Worm (Caenorhabditis elegans) whole organism, young adult: ENCODE measurements around the gene ZK287.7.

Experiments
- B0019.2 ChIP-seq: fragments of 200-800 bp; sonication (Bioruptor generic); conservative IDR thresholded peaks from 2 replicates; pipeline ENCODE4 v1.3.6; 2022; ENCODE audit warnings: missing genetic modification reagents, missing genetic modification characterization, missing compliant biosample characterization
- C06A6.2 ChIP-seq: fragments of 200-800 bp; sonication (Bioruptor generic); conservative IDR thresholded peaks from 2 replicates; pipeline ENCODE4 v1.3.6; 2022; ENCODE audit warnings: missing genetic modification characterization, missing compliant biosample characterization
- F22D6.2 ChIP-seq: sonication (generic microtip); optimal IDR thresholded peaks from 2 replicates; lab custom pipeline; 2016; ENCODE audit warnings: mild to moderate bottlenecking, missing genetic modification characterization, missing compliant biosample characterization
- F33H1.4 ChIP-seq: fragments of 200-800 bp; sonication (Bioruptor generic); IDR thresholded peaks from 2 replicates; pipeline ENCODE4 v1.3.6; 2022; ENCODE audit warnings: missing genetic modification reagents, missing genetic modification characterization, missing compliant biosample characterization
- F37B4.10 ChIP-seq: fragments of 200-800 bp; sonication (Bioruptor generic); IDR thresholded peaks from 2 replicates; pipeline ENCODE4 v1.3.6; 2022; ENCODE audit warnings: missing genetic modification characterization, missing compliant biosample characterization
- F55B11.4 ChIP-seq: sonication (generic microtip); optimal IDR thresholded peaks from 2 replicates; lab custom pipeline; 2016; ENCODE audit warnings: missing compliant biosample characterization, missing genetic modification characterization, borderline replicate concordance; ENCODE audit not compliant: insufficient read depth
- F57C9.4 ChIP-seq: sonication (generic microtip); optimal IDR thresholded peaks from 2 replicates; lab custom pipeline; 2017; ENCODE audit warnings: mild to moderate bottlenecking, missing genetic modification characterization, missing compliant biosample characterization
- T07F8.4 ChIP-seq: sonication (generic microtip); optimal IDR thresholded peaks from 2 replicates; lab custom pipeline; 2016; ENCODE audit warnings: mild to moderate bottlenecking, missing genetic modification characterization, moderate library complexity, missing compliant biosample characterization
- T26A5.8 ChIP-seq: sonication (generic microtip); optimal IDR thresholded peaks from 2 replicates; lab custom pipeline; 2016; ENCODE audit warnings: missing genetic modification characterization, missing compliant biosample characterization
- Y53F4B.3 ChIP-seq: fragments of 200-800 bp; sonication (Bioruptor generic); IDR thresholded peaks from 2 replicates; pipeline ENCODE4 v1.3.6; 2022; ENCODE audit warnings: missing genetic modification reagents, missing genetic modification characterization, missing compliant biosample characterization
- Y53G8AR.9 ChIP-seq: fragments of 200-800 bp; sonication (Bioruptor generic); conservative IDR thresholded peaks from 2 replicates; pipeline ENCODE4 v1.3.6; 2022; ENCODE audit warnings: missing genetic modification reagents, missing genetic modification characterization, missing compliant biosample characterization
- Y67H2A.10 ChIP-seq: fragments of 200-800 bp; sonication (Bioruptor generic); conservative IDR thresholded peaks from 2 replicates; pipeline ENCODE4 v1.3.6; 2022; ENCODE audit warnings: missing genetic modification reagents, missing genetic modification characterization, missing compliant biosample characterization
- Y79H2A.3 ChIP-seq: fragments of 200-800 bp; sonication (Bioruptor generic); conservative IDR thresholded peaks from 2 replicates; pipeline ENCODE4 v1.3.6; 2022; ENCODE audit warnings: missing genetic modification reagents, missing genetic modification characterization, missing compliant biosample characterization
- akir-1 ChIP-seq: fragments of 200-800 bp; sonication (Bioruptor generic); optimal IDR thresholded peaks from 2 replicates; lab custom pipeline; 2018; ENCODE audit warnings: mild to moderate bottlenecking, missing genetic modification characterization, moderate library complexity, missing compliant biosample characterization
- aptf-2 ChIP-seq: fragments of 200-800 bp; sonication (Bioruptor generic); conservative IDR thresholded peaks from 2 replicates; pipeline ENCODE4 v1.3.6; 2022; ENCODE audit warnings: missing genetic modification reagents, missing genetic modification characterization, missing compliant biosample characterization
- aptf-3 ChIP-seq: fragments of 200-800 bp; sonication (Bioruptor generic); IDR thresholded peaks from 2 replicates; pipeline ENCODE4 v1.3.6; 2022; ENCODE audit warnings: missing genetic modification characterization, missing compliant biosample characterization
- athp-1 ChIP-seq: sonication (generic microtip); optimal IDR thresholded peaks from 2 replicates; lab custom pipeline; 2017; ENCODE audit warnings: mild to moderate bottlenecking, missing genetic modification characterization, missing compliant biosample characterization
- attf-5 ChIP-seq: fragments of 200-800 bp; sonication (Bioruptor generic); optimal IDR thresholded peaks from 2 replicates; lab custom pipeline; 2018; ENCODE audit warnings: mild to moderate bottlenecking, missing genetic modification characterization, missing compliant biosample characterization
- ceh-40 ChIP-seq: fragments of 200-800 bp; sonication (Bioruptor generic); IDR thresholded peaks from 2 replicates; pipeline ENCODE4 v1.3.6; 2022; ENCODE audit warnings: missing genetic modification characterization, missing compliant biosample characterization
- chd-7 ChIP-seq: sonication (generic microtip); optimal IDR thresholded peaks from 2 replicates; lab custom pipeline; 2016; ENCODE audit warnings: mild to moderate bottlenecking, missing genetic modification characterization, moderate library complexity, missing compliant biosample characterization
- die-1 ChIP-seq: sonication (generic microtip); optimal IDR thresholded peaks from 2 replicates; lab custom pipeline; 2016; ENCODE audit warnings: missing genotype, mild to moderate bottlenecking, missing genetic modification characterization, missing compliant biosample characterization
- dox-1 ChIP-seq: fragments of 200-800 bp; sonication (Bioruptor generic); IDR thresholded peaks from 2 replicates; pipeline ENCODE4 v1.3.6; 2022; ENCODE audit warnings: missing genetic modification reagents, missing genetic modification characterization, missing compliant biosample characterization
- egrh-3 ChIP-seq: fragments of 200-800 bp; sonication (Bioruptor generic); IDR thresholded peaks from 2 replicates; pipeline ENCODE4 v1.3.6; 2022; ENCODE audit warnings: missing genetic modification reagents, missing genetic modification characterization, missing compliant biosample characterization
- ets-4 ChIP-seq: fragments of 200-800 bp; sonication (Bioruptor generic); optimal IDR thresholded peaks from 2 replicates; lab custom pipeline; 2018; ENCODE audit warnings: mild to moderate bottlenecking, missing genetic modification characterization, missing compliant biosample characterization
- him-1 ChIP-seq: sonication (generic microtip); optimal IDR thresholded peaks from 2 replicates; lab custom pipeline; 2016; ENCODE audit warnings: missing genotype, missing genetic modification reagents, missing genetic modification characterization, missing compliant biosample characterization
- hmg-1.2 ChIP-seq: fragments of 200-800 bp; sonication (Bioruptor generic); IDR thresholded peaks from 2 replicates; pipeline ENCODE4 v1.3.6; 2022; ENCODE audit warnings: missing genetic modification reagents, missing genetic modification characterization, missing compliant biosample characterization
- hsf-1 ChIP-seq: fragments of 200-800 bp; sonication (Bioruptor generic); IDR thresholded peaks from 2 replicates; pipeline ENCODE4 v1.3.6; 2022; ENCODE audit warnings: missing genetic modification reagents, missing genetic modification characterization, missing compliant biosample characterization
- let-607 ChIP-seq, 2 experiments: fragments of 200-800 bp in 1 of 2; sonication (Bioruptor generic) in 1 of 2; sonication (generic microtip) in 1 of 2; optimal IDR thresholded peaks; 2 replicates each; lab custom pipeline; 2016 to 2018; ENCODE audit warnings: mild to moderate bottlenecking in 2 of 2, missing compliant biosample characterization in 2 of 2, missing genetic modification characterization in 2 of 2, moderate library complexity in 2 of 2, missing genotype in 1 of 2
- lin-26 ChIP-seq: fragments of 200-800 bp; sonication (Bioruptor generic); IDR thresholded peaks from 2 replicates; pipeline ENCODE4 v1.3.6; 2022; ENCODE audit warnings: missing genetic modification reagents, missing genetic modification characterization, missing compliant biosample characterization
- lin-40 ChIP-seq: sonication (generic microtip); optimal IDR thresholded peaks from 2 replicates; lab custom pipeline; 2016; ENCODE audit warnings: missing genetic modification characterization, mild to moderate bottlenecking, missing compliant biosample characterization, missing genotype, missing genetic modification reagents
- lin-54 ChIP-seq: fragments of 200-800 bp; sonication (Bioruptor generic); optimal IDR thresholded peaks from 2 replicates; lab custom pipeline; 2018; ENCODE audit warnings: mild to moderate bottlenecking, missing genetic modification characterization, missing compliant biosample characterization
- lsy-27 ChIP-seq: sonication (generic microtip); optimal IDR thresholded peaks from 2 replicates; lab custom pipeline; 2017; ENCODE audit warnings: missing genetic modification characterization, mild to moderate bottlenecking, missing compliant biosample characterization, antibody characterized with exemption, missing genotype, borderline replicate concordance; ENCODE audit not compliant: insufficient read depth
- madf-10 ChIP-seq: sonication (generic microtip); optimal IDR thresholded peaks from 2 replicates; lab custom pipeline; 2016; ENCODE audit warnings: mild to moderate bottlenecking, missing genetic modification characterization, missing compliant biosample characterization
- madf-8 ChIP-seq: fragments of 200-800 bp; sonication (Bioruptor generic); conservative IDR thresholded peaks from 2 replicates; pipeline ENCODE4 v1.3.6; 2022; ENCODE audit warnings: missing genetic modification reagents, missing genetic modification characterization, missing compliant biosample characterization
- nhr-27 ChIP-seq: fragments of 200-800 bp; sonication (Bioruptor generic); optimal IDR thresholded peaks from 2 replicates; lab custom pipeline; 2018; ENCODE audit warnings: mild to moderate bottlenecking, missing genetic modification characterization, moderate library complexity, missing compliant biosample characterization
- nhr-80 ChIP-seq: sonication (generic microtip); optimal IDR thresholded peaks from 2 replicates; lab custom pipeline; 2016; ENCODE audit warnings: missing genetic modification characterization, missing compliant biosample characterization
- pbrm-1 ChIP-seq: fragments of 200-800 bp; sonication (Bioruptor generic); IDR thresholded peaks from 2 replicates; pipeline ENCODE4 v1.3.6; 2022; ENCODE audit warnings: missing genetic modification reagents, missing genetic modification characterization, missing compliant biosample characterization
- rcor-1 ChIP-seq: fragments of 200-800 bp; sonication (Bioruptor generic); IDR thresholded peaks from 2 replicates; pipeline ENCODE4 v1.3.6; 2022; ENCODE audit warnings: missing genetic modification reagents, missing genetic modification characterization, missing compliant biosample characterization
- rpc-1 ChIP-seq, 2 experiments: fragments of 150-350 bp in 1 of 2; sonication (generic microtip) in 1 of 2; optimal IDR thresholded peaks; 2 replicates each; lab custom pipeline; 2014 to 2018; ENCODE audit warnings: missing biosample characterization in 1 of 2, missing genetic modification characterization in 1 of 2, missing genetic modification reagents in 1 of 2, missing genotype in 1 of 2
- sdz-38 ChIP-seq: sonication (generic microtip); optimal IDR thresholded peaks from 2 replicates; lab custom pipeline; 2016; ENCODE audit warnings: missing genotype, missing genetic modification characterization, missing compliant biosample characterization
- snpc-4 ChIP-seq, 5 experiments: fragments of 150-350 bp in 1 of 5; sonication (generic microtip) in 4 of 5; optimal IDR thresholded peaks; 2 replicates each; lab custom pipeline; 2014 to 2018; ENCODE audit warnings: missing genetic modification characterization in 5 of 5, missing biosample characterization in 3 of 5, antibody characterized with exemption in 2 of 5, mild to moderate bottlenecking in 2 of 5, missing compliant biosample characterization in 2 of 5, missing genotype in 2 of 5, moderate library complexity in 2 of 5, missing genetic modification reagents in 1 of 5
- tbp1 ChIP-seq: fragments of 200-800 bp; sonication (Bioruptor generic); optimal IDR thresholded peaks from 2 replicates; lab custom pipeline; 2018; ENCODE audit warnings: mild to moderate bottlenecking, missing genetic modification characterization, missing compliant biosample characterization
- xnd-1 ChIP-seq: sonication (generic microtip); optimal IDR thresholded peaks from 2 replicates; lab custom pipeline; 2016; ENCODE audit warnings: missing genotype, missing genetic modification reagents, missing genetic modification characterization, missing compliant biosample characterization
- zfh-2 ChIP-seq: fragments of 200-800 bp; sonication (Bioruptor generic); conservative IDR thresholded peaks from 2 replicates; pipeline ENCODE4 v1.3.6; 2022; ENCODE audit warnings: missing genetic modification reagents, missing genetic modification characterization, missing compliant biosample characterization
- ztf-28 ChIP-seq: fragments of 200-800 bp; sonication (Bioruptor generic); IDR thresholded peaks from 2 replicates; pipeline ENCODE4 v1.3.6; 2022; ENCODE audit warnings: missing genetic modification reagents, missing genetic modification characterization, missing compliant biosample characterization

ZK287.7 gene

ce11 chrV:9730743-9731706, 38.2 kb downstream of the ZK287.7 start:
- TF ChIP-seq him-1 (tag; lab: Kevin White, UChicago) (no peak), attf-5 (GFP tag; lab: Kevin White, UChicago) (peak; percentile 98), Y79H2A.3 (GFP tag; lab: Robert Waterston, UW) (no peak), ets-4 (peak; percentile 60), T07F8.4 (peak; percentile 39), snpc-4 (GFP tag; optimal IDR thresholded peaks at IDR 0.05; lab: Kevin White, UChicago) (peak; percentile 55), snpc-4 (tag; optimal IDR thresholded peaks at IDR 0.05; lab: Kevin White, UChicago) (peak; percentile 42 to 79 (median 78)), F33H1.4 (no peak), pbrm-1 (GFP tag; lab: Robert Waterston, UW) (peak; percentile 58), lin-54 (GFP tag; lab: Kevin White, UChicago) (peak; percentile 62), lin-26 (GFP tag; lab: Robert Waterston, UW) (peak; percentile 71; the same call in 1 of the 2 replicates), T26A5.8 (no peak), F55B11.4 (tag; lab: Kevin White, UChicago) (no peak), sdz-38 (tag; lab: Kevin White, UChicago) (no peak), die-1 (tag; lab: Kevin White, UChicago) (peak; percentile 36), Y67H2A.10 (GFP tag; lab: Robert Waterston, UW) (peak; percentile 55), B0019.2 (GFP tag; lab: Robert Waterston, UW) (peak; percentile 32; the same call in 1 of the 2 replicates), rpc-1 (optimal IDR thresholded peaks at IDR 0.05; lab: Kevin White, UChicago) (no peak), rpc-1 (tag; optimal IDR thresholded peaks at IDR 0.05; lab: Kevin White, UChicago) (no peak), egrh-3 (GFP tag; lab: Robert Waterston, UW) (peak; percentile 80), F57C9.4 (tag; lab: Kevin White, UChicago) (peak; percentile 33), madf-8 (GFP tag; lab: Robert Waterston, UW) (no peak), tbp1 (GFP tag; lab: Kevin White, UChicago) (peak; percentile 77), hsf-1 (GFP tag; lab: Robert Waterston, UW) (no peak), ceh-40 (GFP tag; lab: Robert Waterston, UW) (no peak), rcor-1 (GFP tag; lab: Robert Waterston, UW) (peak; percentile 63), athp-1 (peak; percentile 59), zfh-2 (GFP tag; lab: Robert Waterston, UW) (peak; percentile 100), nhr-27 (tag; lab: Kevin White, UChicago) (no peak), lin-40 (tag; lab: Kevin White, UChicago) (peak; percentile 94), C06A6.2 (GFP tag; lab: Robert Waterston, UW) (peak; percentile 70), madf-10 (tag; lab: Kevin White, UChicago) (peak; percentile 90), nhr-80 (tag; lab: Kevin White, UChicago) (peak; percentile 97), let-607 (tag; optimal IDR thresholded peaks at IDR 0.05; lab: Kevin White, UChicago) (peak; percentile 93 to 95), F37B4.10 (GFP tag; lab: Robert Waterston, UW) (no peak), F22D6.2 (tag; lab: Kevin White, UChicago) (peak; percentile 52), chd-7 (tag; lab: Kevin White, UChicago) (peak; percentile 96), dox-1 (GFP tag; lab: Robert Waterston, UW) (peak; percentile 92), akir-1 (GFP tag; lab: Kevin White, UChicago) (no peak), xnd-1 (no peak), Y53F4B.3 (GFP tag; lab: Robert Waterston, UW) (no peak), aptf-2 (GFP tag; lab: Robert Waterston, UW) (no peak), lsy-27 (no peak), aptf-3 (GFP tag; lab: Robert Waterston, UW) (no peak), ztf-28 (GFP tag; lab: Robert Waterston, UW) (0 out of 2 replicates have a peak, but pooled peaks have one; percentile 4), hmg-1.2 (GFP tag; lab: Robert Waterston, UW) (peak; percentile 66; the same call in 1 of the 2 replicates), Y53G8AR.9 (GFP tag; lab: Robert Waterston, UW) (peak; percentile 82)
